Worm (Caenorhabditis elegans): Measurements from ENCODE around the gene npa-1.

The npa-1 gene

ce11 chrV:7093720-7094401, 18.3 kb downstream of the npa-1 start, which contains the start of gene nhr-135:
Gene nhr-135 (minus strand): TSS chrV:7093770.
- TF ChIP-seq nhr-12 (tag; optimal IDR thresholded peaks at IDR 0.05) (no peak), zip-8 (tag; optimal IDR thresholded peaks at IDR 0.05) (no peak), ztf-11 (tag; optimal IDR thresholded peaks at IDR 0.05) (no peak), lsy-2 (tag; optimal IDR thresholded peaks at IDR 0.05) (no peak), lin-32 (GFP tag; optimal IDR thresholded peaks at IDR 0.05) (no peak), ceh-39 (tag; optimal IDR thresholded peaks at IDR 0.05) (no peak), nhr-237 (tag; optimal IDR thresholded peaks at IDR 0.05) (no peak), elt-3 (tag; optimal IDR thresholded peaks at IDR 0.05) (no peak), drap-1 (GFP tag; optimal IDR thresholded peaks at IDR 0.05) (no peak), elt-1 (tag; optimal IDR thresholded peaks at IDR 0.05; ENCODE audit: borderline replicate concordance, insufficient read depth) (no peak), sem-2 (GFP tag; optimal IDR thresholded peaks at IDR 0.05) (no peak), bed-3 (GFP tag; optimal IDR thresholded peaks at IDR 0.05) (no peak), mab-5 (tag; optimal IDR thresholded peaks at IDR 0.05) (no peak), nhr-28 (tag; optimal IDR thresholded peaks at IDR 0.05) (no peak), unc-39 (tag; optimal IDR thresholded peaks at IDR 0.05) (no peak), ces-1 (GFP tag; optimal IDR thresholded peaks at IDR 0.05) (no peak), ceh-83 (GFP tag; optimal IDR thresholded peaks at IDR 0.05) (no peak), cnd-1 (tag; optimal IDR thresholded peaks at IDR 0.05) (no peak), hlh-1 (tag; optimal IDR thresholded peaks at IDR 0.05) (no peak), ham-2 (GFP tag; optimal IDR thresholded peaks at IDR 0.05) (no peak)

- TF ChIP-seq flh-1 (GFP tag; optimal IDR thresholded peaks at IDR 0.05) (no peak), elt-3 (tag; optimal IDR thresholded peaks at IDR 0.05) (no peak), pha-4 (tag; optimal IDR thresholded peaks at IDR 0.05) (no peak), nhr-28 (tag; optimal IDR thresholded peaks at IDR 0.05) (no peak), mep-1 (tag; optimal IDR thresholded peaks at IDR 0.05) (no peak), cnd-1 (tag; optimal IDR thresholded peaks at IDR 0.05) (no peak), nhr-12 (tag; optimal IDR thresholded peaks at IDR 0.05) (no peak), lin-13 (tag; optimal IDR thresholded peaks at IDR 0.05) (no peak), mls-2 (tag; optimal IDR thresholded peaks at IDR 0.05) (no peak), nhr-237 (tag; optimal IDR thresholded peaks at IDR 0.05) (no peak), hlh-1 (tag; optimal IDR thresholded peaks at IDR 0.05) (no peak)
Measured at ce11 chrV:7095254-7095990, 19.8 kb downstream of the npa-1 start.

ce11 chrV:7096129-7096730, 20.6 kb downstream of the npa-1 start:
- TF ChIP-seq sptf-1 (tag; optimal IDR thresholded peaks at IDR 0.05) (no peak), elt-1 (tag; optimal IDR thresholded peaks at IDR 0.05; ENCODE audit: borderline replicate concordance, insufficient read depth) (no peak)

- TF ChIP-seq elt-3 (tag; optimal IDR thresholded peaks at IDR 0.05), result no peak
- no peak for TF ChIP-seq ceh-83 (GFP tag; optimal IDR thresholded peaks at IDR 0.05)
- TF ChIP-seq nhr-12 (tag; optimal IDR thresholded peaks at IDR 0.05), result no peak
- no peak for TF ChIP-seq nhr-76 (tag; optimal IDR thresholded peaks at IDR 0.05)
- no peak for TF ChIP-seq zip-8 (tag; optimal IDR thresholded peaks at IDR 0.05)
- TF ChIP-seq M03D4.4 (tag; optimal IDR thresholded peaks at IDR 0.05), result no peak
- TF ChIP-seq mab-5 (tag; optimal IDR thresholded peaks at IDR 0.05), result no peak
- no peak for TF ChIP-seq snpc-4 (tag; optimal IDR thresholded peaks at IDR 0.05)
- no peak for TF ChIP-seq unc-39 (tag; optimal IDR thresholded peaks at IDR 0.05)
- no peak for TF ChIP-seq cnd-1 (tag; optimal IDR thresholded peaks at IDR 0.05)
- no peak for TF ChIP-seq ces-1 (GFP tag; optimal IDR thresholded peaks at IDR 0.05)
- no peak for TF ChIP-seq ceh-43 (GFP tag; optimal IDR thresholded peaks at IDR 0.05)
- no peak for TF ChIP-seq mls-2 (tag; optimal IDR thresholded peaks at IDR 0.05)
- no peak for TF ChIP-seq nhr-2 (tag; optimal IDR thresholded peaks at IDR 0.05)
- TF ChIP-seq flh-1 (GFP tag; optimal IDR thresholded peaks at IDR 0.05), result no peak
- TF ChIP-seq pha-4 (tag; optimal IDR thresholded peaks at IDR 0.05), result no peak
- TF ChIP-seq blmp-1 (tag; optimal IDR thresholded peaks at IDR 0.05), result no peak
- no peak for TF ChIP-seq ham-2 (GFP tag; optimal IDR thresholded peaks at IDR 0.05)
Measured at ce11 chrV:7096811-7097210, 21.2 kb downstream of the npa-1 start.

Data from whole organism, mixed stage, embryonic.